Worm (Caenorhabditis elegans) whole organism, L2 larva: ENCODE results near the gene uncp-18.

Source experiments
- C34F6.9 ChIP-seq: fragments of 150-350 bp; optimal IDR thresholded peaks from 2 replicates; lab custom pipeline; 2014; ENCODE audit warnings: missing biosample characterization, missing genetic modification characterization
- F13H6.1 ChIP-seq: sonication (generic microtip); optimal IDR thresholded peaks from 2 replicates; lab custom pipeline; 2016; ENCODE audit warnings: missing genetic modification characterization, missing compliant biosample characterization
- R02D3.7 ChIP-seq: fragments of 150-350 bp; optimal IDR thresholded peaks from 2 replicates; lab custom pipeline; 2014; ENCODE audit warnings: missing biosample characterization, missing genetic modification characterization
- Y55F3AM.14 ChIP-seq: fragments of 200-800 bp; sonication (Bioruptor generic); optimal IDR thresholded peaks from 2 replicates; lab custom pipeline; 2018; ENCODE audit warnings: mild to moderate bottlenecking, missing genetic modification characterization, missing compliant biosample characterization
- ZK546.5 ChIP-seq: sonication (generic microtip); optimal IDR thresholded peaks from 2 replicates; lab custom pipeline; 2017; ENCODE audit warnings: missing biosample characterization, missing genetic modification characterization
- alr-1 ChIP-seq: fragments of 150-350 bp; optimal IDR thresholded peaks from 2 replicates; lab custom pipeline; 2014; ENCODE audit warnings: missing biosample characterization, missing genetic modification characterization
- aly-2 ChIP-seq: fragments of 150-350 bp; optimal IDR thresholded peaks from 2 replicates; lab custom pipeline; 2014; ENCODE audit warnings: missing biosample characterization, missing genetic modification characterization
- ama-1 ChIP-seq: fragments of 150-350 bp; optimal IDR thresholded peaks from 2 replicates; lab custom pipeline; 2018; ENCODE audit warnings: inconsistent platforms
- blmp-1 ChIP-seq: sonication (generic microtip); optimal IDR thresholded peaks from 2 replicates; lab custom pipeline; 2017; ENCODE audit warnings: missing genetic modification characterization, mild to moderate bottlenecking, missing compliant biosample characterization, antibody characterized with exemption, moderate library complexity; ENCODE audit not compliant: insufficient read depth
- ceh-16 ChIP-seq: fragments of 150-350 bp; optimal IDR thresholded peaks from 2 replicates; lab custom pipeline; 2014; ENCODE audit warnings: missing biosample characterization, missing genetic modification characterization
- ceh-82 ChIP-seq: fragments of 150-350 bp; optimal IDR thresholded peaks from 2 replicates; lab custom pipeline; 2014; ENCODE audit warnings: missing biosample characterization, missing genetic modification characterization
- crh-2 ChIP-seq: sonication (generic microtip); optimal IDR thresholded peaks from 2 replicates; lab custom pipeline; 2017; ENCODE audit warnings: missing biosample characterization, missing genetic modification characterization
- dmd-4 ChIP-seq: sonication (generic microtip); optimal IDR thresholded peaks from 2 replicates; lab custom pipeline; 2017; ENCODE audit warnings: missing biosample characterization, missing genetic modification characterization
- egl-27 ChIP-seq: sonication (generic microtip); optimal IDR thresholded peaks from 3 replicates; lab custom pipeline; 2017; ENCODE audit warnings: missing biosample characterization, missing genetic modification reagents, missing genetic modification characterization
- elt-1 ChIP-seq: fragments of 150-350 bp; optimal IDR thresholded peaks from 2 replicates; lab custom pipeline; 2014; ENCODE audit warnings: missing biosample characterization, missing genetic modification characterization
- elt-3 ChIP-seq: sonication (generic microtip); optimal IDR thresholded peaks from 2 replicates; lab custom pipeline; 2017; ENCODE audit warnings: missing biosample characterization, missing genetic modification characterization
- fos-1 ChIP-seq: fragments of 150-350 bp; optimal IDR thresholded peaks from 2 replicates; lab custom pipeline; 2014; ENCODE audit warnings: missing biosample characterization, missing genetic modification characterization
- gmeb-1 ChIP-seq: fragments of 150-350 bp; optimal IDR thresholded peaks from 2 replicates; lab custom pipeline; 2014; ENCODE audit warnings: missing biosample characterization, missing genetic modification characterization
- lin-11 ChIP-seq: fragments of 150-350 bp; sonication (generic microtip); optimal IDR thresholded peaks from 2 replicates; lab custom pipeline; 2014; ENCODE audit warnings: missing biosample characterization, missing genetic modification characterization, inconsistent platforms, mixed read lengths
- lin-13 ChIP-seq: fragments of 150-350 bp; optimal IDR thresholded peaks from 2 replicates; lab custom pipeline; 2014; ENCODE audit warnings: missing biosample characterization, missing genetic modification reagents, missing genetic modification characterization
- lin-39 ChIP-seq: fragments of 150-350 bp; optimal IDR thresholded peaks from 2 replicates; lab custom pipeline; 2014; ENCODE audit warnings: missing biosample characterization, missing genetic modification reagents, missing genetic modification characterization
- lsy-2 ChIP-seq, 2 experiments: fragments of 150-350 bp in 1 of 2; sonication (generic microtip) in 1 of 2; optimal IDR thresholded peaks; 2 replicates each; lab custom pipeline; 2014 to 2017; ENCODE audit warnings: missing biosample characterization in 2 of 2, missing genetic modification characterization in 2 of 2
- mab-5 ChIP-seq: fragments of 150-350 bp; optimal IDR thresholded peaks from 2 replicates; lab custom pipeline; 2014; ENCODE audit warnings: missing biosample characterization, missing genetic modification characterization
- mbf-1 ChIP-seq: sonication (generic microtip); optimal IDR thresholded peaks from 2 replicates; lab custom pipeline; 2017; ENCODE audit warnings: missing biosample characterization, missing genetic modification characterization
- mdl-1 ChIP-seq, 2 experiments: fragments of 150-350 bp in 1 of 2; sonication (generic microtip) in 1 of 2; optimal IDR thresholded peaks; 2 replicates each; lab custom pipeline; 2017; ENCODE audit warnings: missing biosample characterization in 2 of 2, missing genetic modification characterization in 2 of 2
- nhr-11 ChIP-seq: fragments of 150-350 bp; optimal IDR thresholded peaks from 2 replicates; lab custom pipeline; 2014; ENCODE audit warnings: missing biosample characterization, missing genetic modification characterization
- nhr-12 ChIP-seq: fragments of 150-350 bp; optimal IDR thresholded peaks from 2 replicates; lab custom pipeline; 2014; ENCODE audit warnings: missing biosample characterization, missing genetic modification characterization
- nhr-129 ChIP-seq: fragments of 150-350 bp; optimal IDR thresholded peaks from 2 replicates; lab custom pipeline; 2014; ENCODE audit warnings: missing biosample characterization, missing genetic modification characterization
- nhr-21 ChIP-seq: fragments of 150-350 bp; optimal IDR thresholded peaks from 2 replicates; lab custom pipeline; 2014; ENCODE audit warnings: missing biosample characterization, missing genetic modification characterization
- nhr-23 ChIP-seq: fragments of 150-350 bp; optimal IDR thresholded peaks from 2 replicates; lab custom pipeline; 2014; ENCODE audit warnings: missing biosample characterization, missing genetic modification reagents, missing genetic modification characterization
- nhr-237 ChIP-seq: fragments of 150-350 bp; optimal IDR thresholded peaks from 2 replicates; lab custom pipeline; 2014; ENCODE audit warnings: missing biosample characterization, missing genetic modification characterization
- nhr-25 ChIP-seq: fragments of 150-350 bp; sonication (generic microtip); optimal IDR thresholded peaks from 3 replicates; lab custom pipeline; 2014; ENCODE audit warnings: missing biosample characterization, missing genetic modification characterization
- nhr-6 ChIP-seq: fragments of 150-350 bp; optimal IDR thresholded peaks from 2 replicates; lab custom pipeline; 2014; ENCODE audit warnings: missing biosample characterization, missing genetic modification characterization
- nhr-77 ChIP-seq: fragments of 150-350 bp; optimal IDR thresholded peaks from 2 replicates; lab custom pipeline; 2014; ENCODE audit warnings: missing biosample characterization, missing genetic modification characterization
- peb-1 ChIP-seq: fragments of 150-350 bp; optimal IDR thresholded peaks from 2 replicates; lab custom pipeline; 2014; ENCODE audit warnings: missing biosample characterization, missing genetic modification characterization
- sem-4 ChIP-seq: fragments of 150-350 bp; optimal IDR thresholded peaks from 2 replicates; lab custom pipeline; 2014; ENCODE audit warnings: missing biosample characterization, missing genetic modification reagents, missing genetic modification characterization
- sma-3 ChIP-seq: sonication (generic microtip); optimal IDR thresholded peaks from 2 replicates; lab custom pipeline; 2016; ENCODE audit warnings: missing genetic modification reagents, missing genetic modification characterization, missing compliant biosample characterization
- sma-9 ChIP-seq, 2 experiments: fragments of 150-350 bp in 1 of 2; sonication (generic microtip) in 1 of 2; optimal IDR thresholded peaks; 2 replicates each; lab custom pipeline; 2014 to 2016; ENCODE audit warnings: missing genetic modification characterization in 2 of 2, mild to moderate bottlenecking in 1 of 2, missing biosample characterization in 1 of 2, missing compliant biosample characterization in 1 of 2, missing genetic modification reagents in 1 of 2, moderate library complexity in 1 of 2
- snpc-4 ChIP-seq: fragments of 150-350 bp; optimal IDR thresholded peaks from 2 replicates; lab custom pipeline; 2014; ENCODE audit warnings: missing biosample characterization, missing genetic modification characterization
- unc-39 ChIP-seq: fragments of 150-350 bp; optimal IDR thresholded peaks from 2 replicates; lab custom pipeline; 2014; ENCODE audit warnings: missing biosample characterization, missing genetic modification characterization
- unc-55 ChIP-seq: fragments of 150-350 bp; sonication (generic microtip); optimal IDR thresholded peaks from 3 replicates; lab custom pipeline; 2014; ENCODE audit warnings: missing biosample characterization, missing genetic modification reagents, missing genetic modification characterization
- unc-62 ChIP-seq: fragments of 150-350 bp; optimal IDR thresholded peaks from 2 replicates; lab custom pipeline; 2014; ENCODE audit warnings: missing biosample characterization, missing genetic modification reagents, missing genetic modification characterization
- zag-1 ChIP-seq: fragments of 150-350 bp; optimal IDR thresholded peaks from 2 replicates; lab custom pipeline; 2014; ENCODE audit warnings: missing biosample characterization, missing genetic modification characterization
- ztf-1 ChIP-seq: fragments of 200-800 bp; sonication (Bioruptor generic); conservative IDR thresholded peaks from 2 replicates; pipeline ENCODE4 v1.3.6; 2022; ENCODE audit warnings: missing genetic modification characterization, missing compliant biosample characterization
- ztf-11 ChIP-seq: sonication (generic microtip); optimal IDR thresholded peaks from 2 replicates; lab custom pipeline; 2017; ENCODE audit warnings: missing biosample characterization, missing genetic modification characterization
- ztf-4 ChIP-seq: fragments of 150-350 bp; optimal IDR thresholded peaks from 2 replicates; lab custom pipeline; 2014; ENCODE audit warnings: missing biosample characterization, missing genetic modification characterization

The uncp-18 gene

ce11 chrIV:387283-388048 lies 2.9 kb upstream of the uncp-18 start:
- TF ChIP-seq mdl-1 (tag; optimal IDR thresholded peaks at IDR 0.05; lab: Kevin White, UChicago) (no peak), C34F6.9 (no peak), ztf-1 (GFP tag; lab: Robert Waterston, UW) (no peak), F13H6.1 (no peak), peb-1 (no peak), unc-55 (GFP tag; lab: Kevin White, UChicago) (no peak)

ce11 chrIV:388073-388472 lies 2.3 kb upstream of the uncp-18 start, which contains the start of gene ssna-1:
ssna-1 (plus strand) TSS chrIV:388084.
- TF ChIP-seq lin-13 (GFP tag; lab: Kevin White, UChicago) (no peak), elt-1 (tag; lab: Kevin White, UChicago) (no peak), ztf-1 (GFP tag; lab: Robert Waterston, UW) (no peak), R02D3.7 (no peak), nhr-23 (tag; lab: Kevin White, UChicago) (no peak), blmp-1 (no peak), alr-1 (no peak), ZK546.5 (tag; lab: Kevin White, UChicago) (no peak), gmeb-1 (tag; lab: Kevin White, UChicago) (no peak), crh-2 (tag; lab: Kevin White, UChicago) (no peak)
- TF ChIP-seq, all 48 proteins: peak for 0

- TF ChIP-seq aly-2 (tag; lab: Kevin White, UChicago), result no peak
- peak; percentile 86 for TF ChIP-seq unc-55 (GFP tag; lab: Kevin White, UChicago)
- TF ChIP-seq lsy-2 (tag; optimal IDR thresholded peaks at IDR 0.05; lab: Kevin White, UChicago), result peak; percentile 96 to 99
- TF ChIP-seq sma-9 (GFP tag; optimal IDR thresholded peaks at IDR 0.05; lab: Kevin White, UChicago), result peak; percentile 52
- TF ChIP-seq sma-9 (tag; optimal IDR thresholded peaks at IDR 0.05; lab: Kevin White, UChicago), result no peak
- peak; percentile 92 for TF ChIP-seq C34F6.9
- no peak for TF ChIP-seq lin-39 (tag; lab: Kevin White, UChicago)
- TF ChIP-seq mab-5, result peak; percentile 11
- TF ChIP-seq sma-3, result peak; percentile 58
- TF ChIP-seq egl-27 (tag; lab: Kevin White, UChicago), result no peak
- TF ChIP-seq zag-1, result no peak
- TF ChIP-seq sem-4 (tag; lab: Kevin White, UChicago), result no peak
- TF ChIP-seq ZK546.5 (tag; lab: Kevin White, UChicago), result no peak
- peak; percentile 51 for TF ChIP-seq nhr-21
- TF ChIP-seq unc-39 (tag; lab: Kevin White, UChicago), result no peak
- TF ChIP-seq elt-3 (tag; lab: Kevin White, UChicago), result no peak
- TF ChIP-seq nhr-12 (tag; lab: Kevin White, UChicago), result no peak
- TF ChIP-seq mbf-1, result no peak
- peak; percentile 49 for TF ChIP-seq lin-13 (GFP tag; lab: Kevin White, UChicago)
- no peak for TF ChIP-seq ceh-16 (tag; lab: Kevin White, UChicago)
- no peak for TF ChIP-seq ztf-1 (GFP tag; lab: Robert Waterston, UW)
- no peak for TF ChIP-seq mdl-1 (tag; optimal IDR thresholded peaks at IDR 0.05; lab: Kevin White, UChicago)
- peak; percentile 3 for TF ChIP-seq blmp-1
- TF ChIP-seq ztf-11, result no peak
- TF ChIP-seq peb-1, result no peak
- peak; percentile 81 for TF ChIP-seq nhr-129 (tag; lab: Kevin White, UChicago)
- TF ChIP-seq F13H6.1, result peak; percentile 52
- TF ChIP-seq ceh-82 (tag; lab: Kevin White, UChicago), result no peak
- peak; percentile 2 for TF ChIP-seq nhr-6 (tag; lab: Kevin White, UChicago)
- peak; percentile 45 for TF ChIP-seq lin-11 (tag; lab: Kevin White, UChicago)
- TF ChIP-seq Y55F3AM.14 (GFP tag; lab: Kevin White, UChicago), result no peak
- no peak for TF ChIP-seq R02D3.7
- peak; percentile 30 for TF ChIP-seq fos-1 (tag; lab: Kevin White, UChicago)
- peak; percentile 71 for TF ChIP-seq crh-2 (tag; lab: Kevin White, UChicago)
- TF ChIP-seq gmeb-1 (tag; lab: Kevin White, UChicago), result peak; percentile 75
- no peak for TF ChIP-seq nhr-77 (tag; lab: Kevin White, UChicago)
- no peak for TF ChIP-seq ztf-4 (tag; lab: Kevin White, UChicago)
- no peak for TF ChIP-seq elt-1 (tag; lab: Kevin White, UChicago)
- TF ChIP-seq nhr-237 (tag; lab: Kevin White, UChicago), result no peak
- TF ChIP-seq nhr-25 (tag; lab: Kevin White, UChicago), result peak; percentile 47
- no peak for TF ChIP-seq nhr-23 (tag; lab: Kevin White, UChicago)
- no peak for TF ChIP-seq ama-1 (lab: Kevin White, UChicago)
- no peak for TF ChIP-seq nhr-11 (tag; lab: Kevin White, UChicago)
- TF ChIP-seq unc-62 (GFP tag; lab: Kevin White, UChicago), result no peak
- TF ChIP-seq dmd-4, result no peak
- no peak for TF ChIP-seq snpc-4 (tag; lab: Kevin White, UChicago)
Measured at ce11 chrIV:393409-393930, 3.1 kb downstream of the uncp-18 start, which contains the start of the genes T07A9.15 and nog-1. T07A9.15 (minus strand) TSS chrIV:393546. nog-1 (plus strand) TSS chrIV:393880.
